Worm (Caenorhabditis elegans): ENCODE measurements around the gene Y54G11A.17.

- TF ChIP-seq mab-5 (tag; optimal IDR thresholded peaks at IDR 0.05) (no peak), ztf-11 (tag; optimal IDR thresholded peaks at IDR 0.05) (no peak), unc-62 (GFP tag; optimal IDR thresholded peaks at IDR 0.05) (no peak), ceh-43 (GFP tag; optimal IDR thresholded peaks at IDR 0.05) (no peak)
Measured at ce11 chrII:14381450-14381849, 32.2 kb upstream of the Y54G11A.17 start, which contains the start of gene sdz-26.
